Fruit fly (Drosophila melanogaster) whole organism, embryonic: ENCODE measurements around the gene CNMa.

Experiments used
- ATbp ChIP-seq: fragments of 200-800 bp; sonication (Bioruptor generic); optimal IDR thresholded peaks from 2 replicates; lab custom pipeline; 2017; ENCODE audit warnings: missing biosample characterization, mild to moderate bottlenecking, missing genetic modification characterization, missing genetic modification reagents
- Atf3 ChIP-seq: fragments of 200-800 bp; sonication (Bioruptor generic); optimal IDR thresholded peaks from 3 replicates; lab custom pipeline; 2016; ENCODE audit warnings: missing biosample characterization, missing genetic modification characterization
- CG11504 ChIP-seq: fragments of 200-800 bp; sonication (Bioruptor generic); optimal IDR thresholded peaks from 3 replicates; lab custom pipeline; 2019; ENCODE audit warnings: missing biosample characterization, mild to moderate bottlenecking, missing genetic modification characterization, moderate library complexity
- CG13123 ChIP-seq: fragments of 200-800 bp; sonication (Bioruptor generic); optimal IDR thresholded peaks from 2 replicates; lab custom pipeline; 2016; ENCODE audit warnings: missing biosample characterization, missing genetic modification characterization
- CG13775 ChIP-seq: fragments of 200-800 bp; sonication (Bioruptor generic); optimal IDR thresholded peaks from 3 replicates; lab custom pipeline; 2017; ENCODE audit warnings: missing biosample characterization, mild to moderate bottlenecking, missing genetic modification characterization
- CG15269 ChIP-seq: fragments of 200-800 bp; sonication (Bioruptor generic); optimal IDR thresholded peaks from 2 replicates; lab custom pipeline; 2018; ENCODE audit warnings: missing biosample characterization, mild to moderate bottlenecking, missing genetic modification characterization, moderate library complexity
- CG16863 ChIP-seq: fragments of 200-800 bp; sonication (Bioruptor generic); optimal IDR thresholded peaks from 3 replicates; lab custom pipeline; 2016; ENCODE audit warnings: missing biosample characterization, missing genetic modification characterization
- CG18619 ChIP-seq: fragments of 200-800 bp; sonication (Bioruptor generic); optimal IDR thresholded peaks from 3 replicates; lab custom pipeline; 2017; ENCODE audit warnings: missing biosample characterization, mild to moderate bottlenecking, missing genetic modification characterization
- CG33213 ChIP-seq: fragments of 200-800 bp; sonication (Bioruptor generic); optimal IDR thresholded peaks from 3 replicates; lab custom pipeline; 2016; ENCODE audit warnings: missing biosample characterization, missing genetic modification characterization
- CG3407 ChIP-seq: fragments of 200-800 bp; sonication (Bioruptor generic); optimal IDR thresholded peaks from 2 replicates; lab custom pipeline; 2018; ENCODE audit warnings: missing biosample characterization, mild to moderate bottlenecking, missing genetic modification characterization
- CG3838 ChIP-seq: fragments of 200-800 bp; sonication (Bioruptor generic); optimal IDR thresholded peaks from 3 replicates; lab custom pipeline; 2016; ENCODE audit warnings: missing biosample characterization, missing genetic modification characterization
- CG4424 ChIP-seq: fragments of 200-800 bp; sonication (Bioruptor generic); optimal IDR thresholded peaks from 3 replicates; lab custom pipeline; 2016; ENCODE audit warnings: missing biosample characterization, missing genetic modification characterization
- CG4730 ChIP-seq: fragments of 200-800 bp; sonication (Bioruptor generic); IDR thresholded peaks from 2 replicates; pipeline ENCODE4 v1.3.6; 2022; ENCODE audit warnings: missing biosample characterization, missing genetic modification characterization
- CG4820 ChIP-seq: fragments of 200-800 bp; sonication (Bioruptor generic); optimal IDR thresholded peaks from 3 replicates; lab custom pipeline; 2016; ENCODE audit warnings: missing biosample characterization, missing genetic modification characterization
- CG4854 ChIP-seq: fragments of 200-800 bp; sonication (Bioruptor generic); optimal IDR thresholded peaks from 2 replicates; lab custom pipeline; 2016; ENCODE audit warnings: missing biosample characterization, missing genetic modification characterization, inconsistent platforms
- CG7745 ChIP-seq: fragments of 200-800 bp; sonication (Bioruptor generic); optimal IDR thresholded peaks from 2 replicates; lab custom pipeline; 2018; ENCODE audit warnings: missing biosample characterization, mild to moderate bottlenecking, missing genetic modification characterization, moderate library complexity
- CG8089 ChIP-seq: fragments of 200-800 bp; sonication (Bioruptor generic); optimal IDR thresholded peaks from 3 replicates; lab custom pipeline; 2016; ENCODE audit warnings: missing biosample characterization, missing genetic modification characterization
- CrebB ChIP-seq: fragments of 200-800 bp; sonication (Bioruptor generic); optimal IDR thresholded peaks from 3 replicates; lab custom pipeline; 2018; ENCODE audit warnings: missing biosample characterization, mild to moderate bottlenecking, missing genetic modification characterization
- Ets97D ChIP-seq: fragments of 200-800 bp; sonication (Bioruptor generic); optimal IDR thresholded peaks from 3 replicates; lab custom pipeline; 2016; ENCODE audit warnings: missing biosample characterization, missing genetic modification characterization
- Gug ChIP-seq: fragments of 200-800 bp; sonication (Bioruptor generic); IDR thresholded peaks from 4 replicates; pipeline ENCODE4 v1.3.6; 2022; ENCODE audit warnings: missing biosample characterization, missing genetic modification characterization
- H2.0 ChIP-seq: fragments of 200-800 bp; sonication (Bioruptor generic); IDR thresholded peaks from 2 replicates; pipeline ENCODE4 v1.3.6; 2022; ENCODE audit warnings: missing biosample characterization, missing genetic modification characterization
- Jarid2 ChIP-seq: fragments of 200-800 bp; sonication (Bioruptor generic); optimal IDR thresholded peaks from 3 replicates; lab custom pipeline; 2017; ENCODE audit warnings: mild to moderate bottlenecking, missing biosample characterization, missing genetic modification reagents, missing genetic modification characterization
- Max ChIP-seq: fragments of 200-800 bp; sonication (Bioruptor generic); optimal IDR thresholded peaks from 2 replicates; lab custom pipeline; 2016; ENCODE audit warnings: missing biosample characterization, mild to moderate bottlenecking, missing genetic modification characterization
- NC2β ChIP-seq: fragments of 200-800 bp; sonication (Bioruptor generic); optimal IDR thresholded peaks from 2 replicates; lab custom pipeline; 2016; ENCODE audit warnings: missing biosample characterization, missing genetic modification characterization
- NfI ChIP-seq: fragments of 200-800 bp; sonication (Bioruptor generic); optimal IDR thresholded peaks from 3 replicates; lab custom pipeline; 2018; ENCODE audit warnings: missing biosample characterization, mild to moderate bottlenecking, missing genetic modification characterization, moderate library complexity
- Pdp1 ChIP-seq, 2 experiments: fragments of 200-800 bp; sonication (Bioruptor generic); optimal IDR thresholded peaks; 3 replicates each; lab custom pipeline; 2016; ENCODE audit warnings: missing biosample characterization in 2 of 2, missing genetic modification characterization in 2 of 2, mild to moderate bottlenecking in 1 of 2, moderate library complexity in 1 of 2
- Rfx ChIP-seq: fragments of 200-800 bp; sonication (Bioruptor generic); IDR thresholded peaks from 2 replicates; pipeline ENCODE4 v1.3.6; 2022; ENCODE audit warnings: missing biosample characterization, missing genetic modification characterization
- Sry-β ChIP-seq: fragments of 200-800 bp; sonication (Bioruptor generic); optimal IDR thresholded peaks from 2 replicates; lab custom pipeline; 2018; ENCODE audit warnings: missing biosample characterization, mild to moderate bottlenecking, missing genetic modification characterization, moderate library complexity
- Usf ChIP-seq: fragments of 200-800 bp; sonication (Bioruptor generic); optimal IDR thresholded peaks from 2 replicates; lab custom pipeline; 2017; ENCODE audit warnings: missing genotype, missing biosample characterization, missing genetic modification characterization
- Vsx1 ChIP-seq: fragments of 200-800 bp; sonication (Bioruptor generic); optimal IDR thresholded peaks from 2 replicates; lab custom pipeline; 2017; ENCODE audit warnings: missing biosample characterization, mild to moderate bottlenecking, missing genetic modification characterization, missing genetic modification reagents
- ase ChIP-seq: fragments of 200-800 bp; sonication (Bioruptor generic); IDR thresholded peaks from 3 replicates; pipeline ENCODE4 v1.3.6; 2022; ENCODE audit warnings: missing biosample characterization, missing genetic modification characterization
- bbx ChIP-seq: fragments of 200-800 bp; sonication (Bioruptor generic); IDR thresholded peaks from 2 replicates; pipeline ENCODE4 v1.3.6; 2022; ENCODE audit warnings: missing biosample characterization, missing genetic modification characterization; ENCODE audit not compliant: partially characterized antibody
- cad ChIP-seq: fragments of >200 bp; optimal IDR thresholded peaks from 2 replicates; lab custom pipeline; 2017; ENCODE audit warnings: missing biosample characterization, missing genetic modification characterization
- chm ChIP-seq: fragments of 200-800 bp; sonication (Bioruptor generic); IDR thresholded peaks from 2 replicates; pipeline ENCODE4 v1.3.6; 2022; ENCODE audit warnings: missing biosample characterization, missing genetic modification characterization
- ems ChIP-seq: fragments of 200-800 bp; sonication (Bioruptor generic); optimal IDR thresholded peaks from 3 replicates; lab custom pipeline; 2016; ENCODE audit warnings: missing biosample characterization, missing genetic modification characterization
- ftz-f1 ChIP-seq: fragments of 200-800 bp; sonication (Bioruptor generic); optimal IDR thresholded peaks from 2 replicates; lab custom pipeline; 2016; ENCODE audit warnings: missing biosample characterization, missing genetic modification characterization
- ken ChIP-seq: fragments of 200-800 bp; sonication (Bioruptor generic); IDR thresholded peaks from 3 replicates; pipeline ENCODE4 v1.3.6; 2022; ENCODE audit warnings: missing biosample characterization, missing genetic modification characterization
- knrl ChIP-seq: fragments of 200-800 bp; sonication (Bioruptor generic); IDR thresholded peaks from 3 replicates; pipeline ENCODE4 v1.3.6; 2022; ENCODE audit warnings: missing biosample characterization, missing genetic modification characterization; ENCODE audit not compliant: partially characterized antibody
- luna ChIP-seq: fragments of 200-800 bp; sonication (Bioruptor generic); optimal IDR thresholded peaks from 2 replicates; lab custom pipeline; 2016; ENCODE audit warnings: missing biosample characterization, missing genetic modification characterization
- mld ChIP-seq: fragments of 200-800 bp; sonication (Bioruptor generic); IDR thresholded peaks from 3 replicates; pipeline ENCODE4 v1.3.6; 2022; ENCODE audit warnings: missing biosample characterization, missing genetic modification characterization; ENCODE audit not compliant: partially characterized antibody
- odd ChIP-seq: fragments of 200-800 bp; sonication (Bioruptor generic); optimal IDR thresholded peaks from 2 replicates; lab custom pipeline; 2017; ENCODE audit warnings: missing biosample characterization, mild to moderate bottlenecking, missing genetic modification characterization
- onecut ChIP-seq: fragments of 200-800 bp; sonication (Bioruptor generic); IDR thresholded peaks from 2 replicates; pipeline ENCODE4 v1.3.6; 2022; ENCODE audit warnings: missing biosample characterization, missing genetic modification characterization
- pnt ChIP-seq: fragments of 200-800 bp; sonication (Bioruptor generic); optimal IDR thresholded peaks from 3 replicates; lab custom pipeline; 2016; ENCODE audit warnings: missing biosample characterization, missing genetic modification characterization
- so ChIP-seq: fragments of 200-800 bp; sonication (Bioruptor generic); IDR thresholded peaks from 3 replicates; pipeline ENCODE4 v1.3.6; 2022; ENCODE audit warnings: missing biosample characterization, missing genetic modification characterization
- tap ChIP-seq: fragments of 200-800 bp; optimal IDR thresholded peaks from 3 replicates; lab custom pipeline; 2019; ENCODE audit warnings: missing biosample characterization, mild to moderate bottlenecking, missing genetic modification characterization, moderate library complexity
- vnd ChIP-seq: fragments of 200-800 bp; sonication (Bioruptor generic); IDR thresholded peaks from 3 replicates; pipeline ENCODE4 v1.3.6; 2022; ENCODE audit warnings: missing biosample characterization, missing genetic modification characterization; ENCODE audit not compliant: partially characterized antibody
- wek ChIP-seq: fragments of 200-800 bp; sonication (Bioruptor generic); optimal IDR thresholded peaks from 3 replicates; lab custom pipeline; 2018; ENCODE audit warnings: missing biosample characterization, mild to moderate bottlenecking, missing genetic modification characterization, moderate library complexity
- zf30C ChIP-seq: fragments of 200-800 bp; sonication (Bioruptor generic); optimal IDR thresholded peaks from 3 replicates; lab custom pipeline; 2018; ENCODE audit warnings: missing biosample characterization, mild to moderate bottlenecking, missing genetic modification characterization

Gene CNMa

dm6 chr3L:1856467-1857350 is 1.3 kb upstream of the CNMa start, which contains the start of gene CG12024 (continued):
- no peak for TF ChIP-seq vnd (GFP tag; lab: Robert Waterston, UW)
- TF ChIP-seq CG15269 (tag; lab: Kevin White, UChicago): peak; percentile 73
- no peak for TF ChIP-seq ftz-f1
- TF ChIP-seq CG4820: peak; percentile 50
- peak; percentile 53 for TF ChIP-seq onecut (GFP tag; lab: Robert Waterston, UW)
- TF ChIP-seq H2.0 (GFP tag; lab: Robert Waterston, UW): peak; percentile 55; the same call in 1 of the 2 replicates
- no peak for TF ChIP-seq cad
- peak; percentile 66 for TF ChIP-seq pnt (GFP tag; lab: Kevin White, UChicago)
- TF ChIP-seq Gug (GFP tag; lab: Robert Waterston, UW): peak; percentile 56; the same call in 2 of the 4 replicates
- TF ChIP-seq odd (GFP tag; lab: Kevin White, UChicago): no peak
- peak; percentile 85 for TF ChIP-seq NfI (GFP tag; lab: Kevin White, UChicago)
- 0 out of 3 replicates have a peak, but pooled peaks have one; percentile 27 for TF ChIP-seq ken
- peak; percentile 35 for TF ChIP-seq CrebB (tag; lab: Kevin White, UChicago)
- no peak for TF ChIP-seq Vsx1
- peak; percentile 34 for TF ChIP-seq luna (GFP tag; lab: Kevin White, UChicago)
- peak; percentile 40 for TF ChIP-seq CG16863 (GFP tag; lab: Kevin White, UChicago)
- peak; percentile 74 for TF ChIP-seq CG4424 (GFP tag; lab: Kevin White, UChicago)
- TF ChIP-seq CG8089 (GFP tag; lab: Kevin White, UChicago): peak; percentile 48
- 0 out of 3 replicates have a peak, but pooled peaks have one; percentile 14 for TF ChIP-seq ase (GFP tag; lab: Robert Waterston, UW)
- TF ChIP-seq NC2β (GFP tag; lab: Kevin White, UChicago): peak; percentile 80
- TF ChIP-seq bbx (GFP tag; lab: Robert Waterston, UW): no peak
- peak; percentile 19 for TF ChIP-seq ATbp
- TF ChIP-seq Max (GFP tag; lab: Kevin White, UChicago): peak; percentile 76
- TF ChIP-seq chm (GFP tag; lab: Robert Waterston, UW): 0 out of 2 replicates have a peak, but pooled peaks have one; percentile 23
- no peak for TF ChIP-seq CG7745
- TF ChIP-seq so (GFP tag; lab: Robert Waterston, UW): 0 out of 3 replicates have a peak, but pooled peaks have one; percentile 21
- TF ChIP-seq Jarid2 (GFP tag; lab: Kevin White, UChicago): peak; percentile 33
- peak; percentile 61 for TF ChIP-seq ems (GFP tag; lab: Kevin White, UChicago)
- TF ChIP-seq Usf: no peak
- TF ChIP-seq CG3838 (GFP tag; lab: Kevin White, UChicago): peak; percentile 26
- peak; percentile 31; the same call in 1 of the 2 replicates for TF ChIP-seq CG4730 (GFP tag; lab: Robert Waterston, UW)
- no peak for TF ChIP-seq CG3407
- peak; percentile 54 for TF ChIP-seq CG13123 (GFP tag; lab: Kevin White, UChicago)
- peak; percentile 82 for TF ChIP-seq CG11504 (tag; lab: Kevin White, UChicago)
- TF ChIP-seq CG18619 (GFP tag; lab: Kevin White, UChicago): peak; percentile 69
- TF ChIP-seq CG33213 (GFP tag; lab: Kevin White, UChicago): peak; percentile 77
- TF ChIP-seq CG13775 (GFP tag; lab: Kevin White, UChicago): peak; percentile 74
- peak; percentile 46; the same call in 2 of the 3 replicates for TF ChIP-seq knrl (GFP tag; lab: Robert Waterston, UW)
- peak; percentile 70 for TF ChIP-seq CG4854
- peak; percentile 66 for TF ChIP-seq wek (GFP tag; lab: Kevin White, UChicago)
- peak; percentile 72 for TF ChIP-seq Atf3
- TF ChIP-seq Ets97D (GFP tag; lab: Kevin White, UChicago): peak; percentile 72
- TF ChIP-seq zf30C: no peak
- peak; percentile 77 for TF ChIP-seq Rfx (GFP tag; lab: Robert Waterston, UW)
- TF ChIP-seq mld (GFP tag; lab: Robert Waterston, UW): no peak
- peak; percentile 71 to 79 for TF ChIP-seq Pdp1 (GFP tag; optimal IDR thresholded peaks at IDR 0.05; lab: Kevin White, UChicago)
- peak; percentile 40 for TF ChIP-seq tap
- TF ChIP-seq Sry-β: peak; percentile 8
